Worm (Caenorhabditis elegans) whole organism, L1 larva: ENCODE data around the gene C10A4.2.

ENCODE experiments used
- mab-9 ChIP-seq: fragments of 200-800 bp; sonication (Bioruptor generic); IDR thresholded peaks from 2 replicates; pipeline ENCODE4 v1.3.6; 2022; ENCODE audit warnings: missing genetic modification reagents, missing genetic modification characterization, missing compliant biosample characterization
- nhr-12 ChIP-seq: sonication (generic microtip); optimal IDR thresholded peaks from 2 replicates; lab custom pipeline; 2017; ENCODE audit warnings: missing biosample characterization, missing genetic modification characterization
- nhr-47 ChIP-seq: sonication (generic microtip); optimal IDR thresholded peaks from 2 replicates; lab custom pipeline; 2016; ENCODE audit warnings: mild to moderate bottlenecking, missing genetic modification characterization, moderate library complexity, missing compliant biosample characterization
- snpc-4 ChIP-seq: fragments of 150-350 bp; optimal IDR thresholded peaks from 2 replicates; lab custom pipeline; 2014; ENCODE audit warnings: missing biosample characterization, missing genetic modification characterization
- unc-62 ChIP-seq: fragments of 150-350 bp; optimal IDR thresholded peaks from 2 replicates; lab custom pipeline; 2014; ENCODE audit warnings: missing biosample characterization, missing genetic modification reagents, missing genetic modification characterization

ce11 chrX:7397935-7398334 is 12.1 kb upstream of the C10A4.2 start, which contains the start of gene C10A4.13:
- TF ChIP-seq mab-9 (GFP tag; lab: Robert Waterston, UW) (no peak), unc-62 (GFP tag; lab: Kevin White, UChicago) (no peak), nhr-12 (no peak), snpc-4 (tag; lab: Kevin White, UChicago) (no peak), nhr-47 (tag; lab: Kevin White, UChicago) (no peak)
